Fruit fly (Drosophila melanogaster) whole organism, embryonic: Measurements from ENCODE around the gene Doc1.

Source experiments
- B-H2 ChIP-seq: fragments of 200-800 bp; sonication (Bioruptor generic); optimal IDR thresholded peaks from 2 replicates; lab custom pipeline; 2018; ENCODE audit warnings: missing biosample characterization, mild to moderate bottlenecking, missing genetic modification characterization
- BtbVII ChIP-seq: fragments of 200-800 bp; sonication (Bioruptor generic); optimal IDR thresholded peaks from 3 replicates; lab custom pipeline; 2017; ENCODE audit warnings: missing biosample characterization, mild to moderate bottlenecking, missing genetic modification characterization
- CG10147 ChIP-seq: fragments of 200-800 bp; sonication (Bioruptor generic); optimal IDR thresholded peaks from 2 replicates; lab custom pipeline; 2019; ENCODE audit warnings: missing biosample characterization, mild to moderate bottlenecking, missing genetic modification characterization, moderate library complexity
- CG10274 ChIP-seq: fragments of 200-800 bp; sonication (Bioruptor generic); optimal IDR thresholded peaks from 3 replicates; lab custom pipeline; 2017; ENCODE audit warnings: missing biosample characterization, mild to moderate bottlenecking, missing genetic modification characterization
- CG13624 ChIP-seq: fragments of 200-800 bp; sonication (Bioruptor generic); optimal IDR thresholded peaks from 2 replicates; lab custom pipeline; 2016; ENCODE audit warnings: missing biosample characterization, missing genetic modification characterization
- CG13894 ChIP-seq: fragments of 200-800 bp; sonication (Bioruptor generic); optimal IDR thresholded peaks from 3 replicates; lab custom pipeline; 2018; ENCODE audit warnings: missing biosample characterization, mild to moderate bottlenecking, missing genetic modification characterization, moderate library complexity
- CG1602 ChIP-seq: fragments of 200-800 bp; sonication (Bioruptor generic); optimal IDR thresholded peaks from 3 replicates; lab custom pipeline; 2016; ENCODE audit warnings: missing biosample characterization, missing genetic modification characterization
- CG17802 ChIP-seq: fragments of 200-800 bp; sonication (Bioruptor generic); optimal IDR thresholded peaks from 2 replicates; lab custom pipeline; 2018; ENCODE audit warnings: missing biosample characterization, mild to moderate bottlenecking, missing genetic modification characterization, moderate library complexity
- CG2129 ChIP-seq: fragments of 200-800 bp; sonication (Bioruptor generic); IDR thresholded peaks from 2 replicates; pipeline ENCODE4 v1.3.6; 2022; ENCODE audit warnings: missing biosample characterization, missing genetic modification characterization; ENCODE audit not compliant: partially characterized antibody
- CG2875 ChIP-seq: fragments of 200-800 bp; sonication (Bioruptor generic); optimal IDR thresholded peaks from 2 replicates; lab custom pipeline; 2017; ENCODE audit warnings: missing biosample characterization, mild to moderate bottlenecking, missing genetic modification characterization, missing genetic modification reagents
- CG30403 ChIP-seq: fragments of 200-800 bp; sonication (Bioruptor generic); optimal IDR thresholded peaks from 3 replicates; lab custom pipeline; 2016; ENCODE audit warnings: missing biosample characterization, missing genetic modification characterization
- CG30431 ChIP-seq: fragments of 200-800 bp; sonication (Bioruptor generic); optimal IDR thresholded peaks from 2 replicates; lab custom pipeline; 2017; ENCODE audit warnings: missing biosample characterization, missing genetic modification characterization
- CG32767 ChIP-seq: fragments of 200-800 bp; sonication (Bioruptor generic); IDR thresholded peaks from 2 replicates; pipeline ENCODE4 v1.3.6; 2022; ENCODE audit warnings: missing biosample characterization, missing genetic modification characterization
- CG33557 ChIP-seq: fragments of 200-800 bp; sonication (Bioruptor generic); optimal IDR thresholded peaks from 2 replicates; lab custom pipeline; 2019; ENCODE audit warnings: missing biosample characterization, mild to moderate bottlenecking, missing genetic modification characterization, moderate library complexity
- CG4820 ChIP-seq: fragments of 200-800 bp; sonication (Bioruptor generic); optimal IDR thresholded peaks from 3 replicates; lab custom pipeline; 2016; ENCODE audit warnings: missing biosample characterization, missing genetic modification characterization
- CG7839 ChIP-seq: fragments of 200-800 bp; sonication (Bioruptor generic); optimal IDR thresholded peaks from 3 replicates; lab custom pipeline; 2018; ENCODE audit warnings: missing biosample characterization, mild to moderate bottlenecking, missing genetic modification characterization, moderate library complexity
- CG8944 ChIP-seq: fragments of 200-800 bp; sonication (Bioruptor generic); optimal IDR thresholded peaks from 3 replicates; lab custom pipeline; 2016; ENCODE audit warnings: missing biosample characterization, missing genetic modification characterization
- CG9437 ChIP-seq: fragments of 200-800 bp; sonication (Bioruptor generic); optimal IDR thresholded peaks from 2 replicates; lab custom pipeline; 2018; ENCODE audit warnings: missing biosample characterization, mild to moderate bottlenecking, missing genetic modification characterization
- Deaf1 ChIP-seq: fragments of 200-800 bp; optimal IDR thresholded peaks from 3 replicates; lab custom pipeline; 2019; ENCODE audit warnings: missing biosample characterization, mild to moderate bottlenecking, missing genetic modification characterization, moderate library complexity
- H15 ChIP-seq: fragments of 200-800 bp; sonication (Bioruptor generic); IDR thresholded peaks from 3 replicates; pipeline ENCODE4 v1.3.6; 2022; ENCODE audit warnings: missing biosample characterization, missing genetic modification characterization
- Hr51 ChIP-seq, 2 experiments: fragments of 200-800 bp; sonication (Bioruptor generic); optimal IDR thresholded peaks; 2 replicates in 1 of 2; 3 replicates in 1 of 2; lab custom pipeline; 2016 to 2018; ENCODE audit warnings: missing biosample characterization in 2 of 2, missing genetic modification characterization in 2 of 2, mild to moderate bottlenecking in 1 of 2, moderate library complexity in 1 of 2
- Med ChIP-seq: fragments of 200-800 bp; sonication (Bioruptor generic); peaks from one replicate; lab custom pipeline; 2016; ENCODE audit warnings: missing biosample characterization, missing genetic modification characterization, mild to moderate bottlenecking, inconsistent platforms, moderate library complexity
- Opbp ChIP-seq: fragments of 200-800 bp; sonication (Bioruptor generic); IDR thresholded peaks from 3 replicates; pipeline ENCODE4 v1.3.6; 2022; ENCODE audit warnings: missing biosample characterization, missing genetic modification characterization; ENCODE audit not compliant: partially characterized antibody
- Optix ChIP-seq: fragments of 200-800 bp; sonication (Bioruptor generic); IDR thresholded peaks from 3 replicates; pipeline ENCODE4 v1.3.6; 2022; ENCODE audit warnings: missing biosample characterization, missing genetic modification characterization
- Taf1 ChIP-seq: fragments of 200-800 bp; sonication (Bioruptor generic); IDR thresholded peaks from 2 replicates; pipeline ENCODE4 v1.3.6; 2022; ENCODE audit warnings: missing biosample characterization, missing genetic modification characterization
- ato ChIP-seq: fragments of 200-800 bp; sonication (Bioruptor generic); IDR thresholded peaks from 2 replicates; pipeline ENCODE4 v1.3.6; 2022; ENCODE audit warnings: missing biosample characterization, missing genetic modification characterization; ENCODE audit not compliant: partially characterized antibody
- az2 ChIP-seq: fragments of 200-800 bp; sonication (Bioruptor generic); optimal IDR thresholded peaks from 3 replicates; lab custom pipeline; 2016; ENCODE audit warnings: missing biosample characterization, missing genetic modification characterization
- bbx ChIP-seq: fragments of 200-800 bp; sonication (Bioruptor generic); IDR thresholded peaks from 2 replicates; pipeline ENCODE4 v1.3.6; 2022; ENCODE audit warnings: missing biosample characterization, missing genetic modification characterization; ENCODE audit not compliant: partially characterized antibody
- bigmax ChIP-seq: fragments of 200-800 bp; sonication (Bioruptor generic); optimal IDR thresholded peaks from 2 replicates; lab custom pipeline; 2018; ENCODE audit warnings: missing biosample characterization, mild to moderate bottlenecking, missing genetic modification characterization
- caup ChIP-seq: fragments of 200-800 bp; sonication (Bioruptor generic); optimal IDR thresholded peaks from 3 replicates; lab custom pipeline; 2017; ENCODE audit warnings: missing biosample characterization, mild to moderate bottlenecking, missing genetic modification characterization, moderate library complexity; ENCODE audit not compliant: severe bottlenecking
- dati ChIP-seq: fragments of 200-800 bp; sonication (Bioruptor generic); IDR thresholded peaks from 2 replicates; pipeline ENCODE4 v1.3.6; 2022; ENCODE audit warnings: missing biosample characterization, missing genetic modification characterization
- dpn ChIP-seq, 2 experiments: fragments of 200-800 bp; sonication (Bioruptor generic); optimal IDR thresholded peaks; 3 replicates each; lab custom pipeline; 2016; ENCODE audit warnings: missing biosample characterization in 2 of 2, missing genetic modification characterization in 2 of 2
- emc ChIP-seq: fragments of 200-800 bp; sonication (Bioruptor generic); optimal IDR thresholded peaks from 2 replicates; lab custom pipeline; 2016; ENCODE audit warnings: missing biosample characterization, missing genetic modification characterization
- en ChIP-seq: fragments of 200-800 bp; sonication (Bioruptor generic); optimal IDR thresholded peaks from 2 replicates; lab custom pipeline; 2016; ENCODE audit warnings: missing biosample characterization, missing genetic modification characterization
- esg ChIP-seq: fragments of 200-800 bp; sonication (Bioruptor generic); conservative IDR thresholded peaks from 2 replicates; pipeline ENCODE4 v1.3.6; 2022; ENCODE audit warnings: missing biosample characterization, missing genetic modification characterization
- fu2 ChIP-seq: fragments of 200-800 bp; sonication (Bioruptor generic); optimal IDR thresholded peaks from 2 replicates; lab custom pipeline; 2016; ENCODE audit warnings: missing biosample characterization, missing genetic modification characterization
- gcm ChIP-seq: fragments of 200-800 bp; sonication (Bioruptor generic); optimal IDR thresholded peaks from 2 replicates; lab custom pipeline; 2019; ENCODE audit warnings: missing biosample characterization, mild to moderate bottlenecking, missing genetic modification characterization, moderate library complexity
- gcm2 ChIP-seq: fragments of 200-800 bp; sonication (Bioruptor generic); optimal IDR thresholded peaks from 2 replicates; lab custom pipeline; 2016; ENCODE audit warnings: missing biosample characterization, missing genetic modification characterization
- grn ChIP-seq: fragments of 200-800 bp; sonication (Bioruptor generic); optimal IDR thresholded peaks from 3 replicates; lab custom pipeline; 2017; ENCODE audit warnings: missing biosample characterization, missing genetic modification characterization
- gro ChIP-seq: fragments of 200-800 bp; sonication (Bioruptor generic); optimal IDR thresholded peaks from 2 replicates; lab custom pipeline; 2016; ENCODE audit warnings: missing biosample characterization, missing genetic modification characterization
- h ChIP-seq: fragments of >200 bp; optimal IDR thresholded peaks from 2 replicates; lab custom pipeline; 2017
- lola ChIP-seq, 3 experiments: fragments of >200 bp in 2 of 3; fragments of 200-800 bp in 1 of 3; sonication (Bioruptor generic) in 1 of 3; optimal IDR thresholded peaks; 2 replicates each; lab custom pipeline; 2017 to 2019; ENCODE audit warnings: missing biosample characterization in 3 of 3, missing genetic modification characterization in 3 of 3, mild to moderate bottlenecking in 1 of 3, moderate library complexity in 1 of 3
- ranshi ChIP-seq: fragments of 200-800 bp; sonication (Bioruptor generic); IDR thresholded peaks from 2 replicates; pipeline ENCODE4 v1.3.6; 2022; ENCODE audit warnings: missing biosample characterization, missing genetic modification characterization
- sens-2 ChIP-seq: fragments of 200-800 bp; sonication (Bioruptor generic); IDR thresholded peaks from 2 replicates; pipeline ENCODE4 v1.3.6; 2022; ENCODE audit warnings: missing biosample characterization, missing genetic modification characterization
- tap ChIP-seq: fragments of 200-800 bp; optimal IDR thresholded peaks from 3 replicates; lab custom pipeline; 2019; ENCODE audit warnings: missing biosample characterization, mild to moderate bottlenecking, missing genetic modification characterization, moderate library complexity
- unc-4 ChIP-seq: fragments of 200-800 bp; sonication (Bioruptor generic); IDR thresholded peaks from 2 replicates; pipeline ENCODE4 v1.3.6; 2022; ENCODE audit warnings: missing biosample characterization, missing genetic modification characterization; ENCODE audit not compliant: partially characterized antibody
- vfl ChIP-seq: fragments of 200-800 bp; sonication (Bioruptor generic); optimal IDR thresholded peaks from 2 replicates; lab custom pipeline; 2016; ENCODE audit warnings: missing biosample characterization, missing genetic modification characterization
- zfh2 ChIP-seq: fragments of 200-800 bp; sonication (Bioruptor generic); optimal IDR thresholded peaks from 2 replicates; lab custom pipeline; 2016; ENCODE audit warnings: missing biosample characterization, missing genetic modification characterization

Gene Doc1

dm6 chr3L:9011485-9012389 is 29.4 kb upstream of the Doc1 start (continued):
- TF ChIP-seq CG4820 (peak; percentile 77), zfh2 (no peak), sens-2 (GFP tag; lab: Robert Waterston, UW) (peak; percentile 84), CG30431 (GFP tag; lab: Kevin White, UChicago) (peak; percentile 71), ranshi (peak; percentile 75; the same call in 1 of the 2 replicates), dpn (GFP tag; optimal IDR thresholded peaks at IDR 0.05; lab: Kevin White, UChicago) (peak; percentile 70 to 86), h (lab: Kevin White, UChicago) (no peak), gcm (GFP tag; lab: Kevin White, UChicago) (peak; percentile 67), CG9437 (GFP tag; lab: Kevin White, UChicago) (peak; percentile 34), lola (GFP tag; optimal IDR thresholded peaks at IDR 0.05; lab: Kevin White, UChicago) (peak in 1 of 3 experiments; percentile 86), esg (GFP tag; lab: Robert Waterston, UW) (peak; percentile 69), CG17802 (tag; lab: Kevin White, UChicago) (peak; percentile 45), Med (GFP tag; lab: Kevin White, UChicago) (peak; percentile 85), gro (no peak), Opbp (GFP tag; lab: Robert Waterston, UW) (no peak), CG13894 (tag; lab: Kevin White, UChicago) (no peak), Hr51 (GFP tag; optimal IDR thresholded peaks at IDR 0.05; lab: Kevin White, UChicago) (peak in 1 of 2 experiments; percentile 62), CG10274 (peak; percentile 13), en (GFP tag; lab: Kevin White, UChicago) (peak; percentile 78), dati (GFP tag; lab: Robert Waterston, UW) (no peak), az2 (GFP tag; lab: Kevin White, UChicago) (peak; percentile 72), Optix (GFP tag; lab: Robert Waterston, UW) (peak; percentile 70; the same call in 1 of the 3 replicates), CG10147 (GFP tag; lab: Kevin White, UChicago) (no peak), CG32767 (0 out of 2 replicates have a peak, but pooled peaks have one; percentile 43), caup (GFP tag; lab: Kevin White, UChicago) (peak; percentile 4), CG8944 (GFP tag; lab: Kevin White, UChicago) (peak; percentile 68), CG2875 (GFP tag; lab: Kevin White, UChicago) (peak; percentile 64), fu2 (GFP tag; lab: Kevin White, UChicago) (peak; percentile 3), bbx (GFP tag; lab: Robert Waterston, UW) (no peak), CG7839 (peak; percentile 71), unc-4 (GFP tag; lab: Robert Waterston, UW) (no peak), CG33557 (GFP tag; lab: Kevin White, UChicago) (peak; percentile 81), tap (tag; lab: Kevin White, UChicago) (no peak), gcm2 (GFP tag; lab: Kevin White, UChicago) (peak; percentile 15), CG13624 (GFP tag; lab: Kevin White, UChicago) (peak; percentile 67), CG30403 (GFP tag; lab: Kevin White, UChicago) (peak; percentile 66), vfl (GFP tag; lab: Kevin White, UChicago) (peak; percentile 4), bigmax (no peak), Taf1 (GFP tag; lab: Robert Waterston, UW) (no peak), CG1602 (GFP tag; lab: Kevin White, UChicago) (peak; percentile 66), Deaf1 (tag; lab: Kevin White, UChicago) (peak; percentile 61), H15 (GFP tag; lab: Robert Waterston, UW) (peak; percentile 74; the same call in 2 of the 3 replicates), grn (GFP tag; lab: Kevin White, UChicago) (no peak), emc (GFP tag; lab: Kevin White, UChicago) (no peak), CG2129 (GFP tag; lab: Robert Waterston, UW) (no peak), ato (GFP tag; lab: Robert Waterston, UW) (no peak), B-H2 (GFP tag; lab: Kevin White, UChicago) (no peak), BtbVII (GFP tag; lab: Kevin White, UChicago) (no peak)
